Worm (Caenorhabditis elegans) whole organism, mixed stage, embryonic: ENCODE data around the gene F07A11.4.

Source experiments
- blmp-1 ChIP-seq: fragments of 150-350 bp; optimal IDR thresholded peaks from 2 replicates; lab custom pipeline; 2014; ENCODE audit warnings: missing biosample characterization, missing genetic modification characterization
- ceh-83 ChIP-seq: fragments of 200-800 bp; sonication (Bioruptor generic); optimal IDR thresholded peaks from 2 replicates; lab custom pipeline; 2018; ENCODE audit warnings: mild to moderate bottlenecking, missing genetic modification characterization, missing compliant biosample characterization
- flh-1 ChIP-seq: fragments of 200-800 bp; sonication (Bioruptor generic); optimal IDR thresholded peaks from 2 replicates; lab custom pipeline; 2018; ENCODE audit warnings: mild to moderate bottlenecking, missing genetic modification characterization, moderate library complexity, missing compliant biosample characterization
- lsy-2 ChIP-seq: fragments of 150-350 bp; optimal IDR thresholded peaks from 2 replicates; lab custom pipeline; 2014; ENCODE audit warnings: missing biosample characterization, missing genetic modification characterization
- nhr-12 ChIP-seq: fragments of 150-350 bp; optimal IDR thresholded peaks from 2 replicates; lab custom pipeline; 2014; ENCODE audit warnings: missing biosample characterization, missing genetic modification characterization
- nhr-76 ChIP-seq: sonication (generic microtip); optimal IDR thresholded peaks from 2 replicates; lab custom pipeline; 2017; ENCODE audit warnings: missing biosample characterization, missing genetic modification characterization
- pha-4 ChIP-seq: fragments of 150-350 bp; optimal IDR thresholded peaks from 2 replicates; lab custom pipeline; 2018; ENCODE audit warnings: missing biosample characterization, missing genetic modification reagents, missing genetic modification characterization
- snpc-4 ChIP-seq: fragments of 150-350 bp; optimal IDR thresholded peaks from 2 replicates; lab custom pipeline; 2014; ENCODE audit warnings: missing biosample characterization, missing genetic modification characterization
- unc-39 ChIP-seq: fragments of 150-350 bp; optimal IDR thresholded peaks from 2 replicates; lab custom pipeline; 2014; ENCODE audit warnings: missing biosample characterization, missing genetic modification characterization
- unc-62 ChIP-seq: fragments of 150-350 bp; optimal IDR thresholded peaks from 2 replicates; lab custom pipeline; 2014; ENCODE audit warnings: missing biosample characterization, missing genetic modification reagents, missing genetic modification characterization

DNA sequence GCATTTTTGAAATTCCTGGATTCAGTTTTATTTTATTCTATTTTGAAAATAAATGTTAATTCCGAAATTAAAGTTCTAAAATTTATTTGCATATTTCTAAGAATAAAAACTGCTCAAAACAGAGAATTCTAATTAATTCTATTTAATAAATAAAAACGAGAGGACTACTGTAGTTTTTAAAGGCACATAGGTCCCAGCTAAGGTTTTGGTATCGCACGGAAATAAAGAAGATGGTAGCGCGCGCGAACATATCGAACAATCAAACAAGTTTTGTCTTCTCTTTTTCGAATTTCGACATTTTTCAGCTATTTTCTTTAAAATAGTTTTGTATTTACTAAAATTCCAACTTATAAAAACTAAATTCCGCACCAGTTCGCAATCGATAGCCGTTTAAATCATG is 22.9 kb upstream of the F07A11.4 start:
- TF ChIP-seq nhr-76 (tag; lab: Kevin White, UChicago) (no peak), unc-62 (no peak), pha-4 (tag; lab: Kevin White, UChicago) (no peak), ceh-83 (GFP tag; lab: Kevin White, UChicago) (no peak), snpc-4 (tag; lab: Kevin White, UChicago) (no peak), nhr-12 (tag; lab: Kevin White, UChicago) (no peak), blmp-1 (tag; lab: Kevin White, UChicago) (no peak), flh-1 (no peak), unc-39 (no peak), lsy-2 (tag; lab: Kevin White, UChicago) (no peak)
